Worm (Caenorhabditis elegans): ENCODE measurements around the gene lgc-55.

lgc-55 gene

DNA sequence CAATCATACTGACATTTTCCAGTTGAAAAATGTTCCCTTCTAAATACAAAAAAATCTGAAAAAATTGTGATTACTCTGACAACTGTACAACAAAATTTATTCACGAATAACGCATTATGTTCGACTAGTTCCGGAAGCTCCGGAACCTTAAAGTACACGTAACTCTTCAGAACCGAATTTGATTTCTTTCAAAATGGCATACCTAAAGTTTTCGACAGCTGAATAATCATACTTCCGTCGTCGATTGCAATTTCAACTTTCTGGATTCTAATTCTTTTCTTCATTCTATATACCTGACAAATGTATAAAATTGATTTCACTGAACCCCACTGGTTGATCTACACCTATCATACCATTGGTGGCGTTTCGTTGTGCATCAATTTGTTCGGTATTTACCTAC lies 35.2 kb upstream of the lgc-55 start, which contains the start of gene sri-67:
TSS of gene sri-67 (plus strand) at position 301 of the 400 bp plus-strand sequence.
- no peak for TF ChIP-seq nhr-12 (tag; optimal IDR thresholded peaks at IDR 0.05)

DNA sequence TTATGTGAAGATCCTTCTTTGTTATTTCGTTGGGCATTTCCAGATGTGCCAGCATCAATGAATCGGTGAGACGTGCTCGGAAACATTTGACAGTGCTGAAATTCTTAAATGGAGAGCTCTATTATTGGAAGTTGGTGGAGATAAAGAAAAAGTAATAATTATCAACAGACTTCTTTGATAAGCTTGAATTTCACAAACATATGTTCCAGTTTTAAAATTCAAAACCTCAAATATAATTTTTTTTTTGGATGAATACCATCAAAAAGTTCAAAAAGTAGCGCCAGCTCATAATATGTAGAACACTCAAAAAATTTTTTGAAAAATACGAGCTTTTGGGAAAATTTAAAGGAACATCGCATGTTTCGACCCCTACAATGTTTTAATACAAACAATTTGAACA lies 28.8 kb upstream of the lgc-55 start, which contains the start of gene Y60A3A.25:
TSS of gene Y60A3A.25 (minus strand) at position 101 of the 400 bp plus-strand sequence.
- TF ChIP-seq nhr-28 (tag; optimal IDR thresholded peaks at IDR 0.05) (no peak), elt-3 (tag; optimal IDR thresholded peaks at IDR 0.05) (no peak), nhr-237 (tag; optimal IDR thresholded peaks at IDR 0.05) (no peak), mab-5 (tag; optimal IDR thresholded peaks at IDR 0.05) (no peak), snpc-4 (tag; optimal IDR thresholded peaks at IDR 0.05) (no peak), lin-13 (tag; optimal IDR thresholded peaks at IDR 0.05) (no peak), blmp-1 (tag; optimal IDR thresholded peaks at IDR 0.05) (no peak), lin-32 (GFP tag; optimal IDR thresholded peaks at IDR 0.05) (no peak), mep-1 (tag; optimal IDR thresholded peaks at IDR 0.05) (no peak)

DNA sequence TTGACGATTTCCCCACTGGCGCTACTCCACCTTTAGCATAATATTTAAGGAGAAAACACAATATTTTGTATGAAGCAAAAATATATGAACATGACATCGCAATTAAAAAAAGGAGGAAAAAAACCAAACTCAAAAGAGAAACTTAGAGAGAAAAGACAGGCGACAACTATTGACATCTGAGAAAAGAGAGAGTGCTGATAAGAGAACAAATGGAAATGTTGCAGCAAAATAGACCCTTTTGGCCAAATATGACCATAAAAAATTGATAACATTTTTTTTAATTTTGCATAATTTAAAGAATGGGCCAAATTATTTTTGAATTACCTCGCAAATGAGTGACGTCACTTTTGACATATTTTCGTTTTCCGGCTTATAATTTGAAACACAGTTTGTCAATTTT lies 28.2 kb upstream of the lgc-55 start:
- TF ChIP-seq ham-2 (GFP tag; optimal IDR thresholded peaks at IDR 0.05) (no peak), unc-62 (GFP tag; optimal IDR thresholded peaks at IDR 0.05) (no peak), cnd-1 (tag; optimal IDR thresholded peaks at IDR 0.05) (no peak), mab-5 (tag; optimal IDR thresholded peaks at IDR 0.05) (no peak), lin-32 (GFP tag; optimal IDR thresholded peaks at IDR 0.05) (no peak), hlh-1 (tag; optimal IDR thresholded peaks at IDR 0.05) (no peak), ztf-11 (tag; optimal IDR thresholded peaks at IDR 0.05) (no peak), zip-8 (tag; optimal IDR thresholded peaks at IDR 0.05) (no peak), unc-120 (tag; optimal IDR thresholded peaks at IDR 0.05; ENCODE audit: poor library complexity, severe bottlenecking) (no peak), mep-1 (tag; optimal IDR thresholded peaks at IDR 0.05) (no peak), sptf-1 (tag; optimal IDR thresholded peaks at IDR 0.05) (no peak), lin-13 (tag; optimal IDR thresholded peaks at IDR 0.05) (no peak), drap-1 (GFP tag; optimal IDR thresholded peaks at IDR 0.05) (no peak), unc-39 (tag; optimal IDR thresholded peaks at IDR 0.05) (no peak), ceh-39 (tag; optimal IDR thresholded peaks at IDR 0.05) (no peak), tbx-8 (GFP tag; optimal IDR thresholded peaks at IDR 0.05) (no peak), flh-1 (GFP tag; optimal IDR thresholded peaks at IDR 0.05) (no peak), sem-2 (GFP tag; optimal IDR thresholded peaks at IDR 0.05) (no peak), nhr-12 (tag; optimal IDR thresholded peaks at IDR 0.05) (no peak)

DNA sequence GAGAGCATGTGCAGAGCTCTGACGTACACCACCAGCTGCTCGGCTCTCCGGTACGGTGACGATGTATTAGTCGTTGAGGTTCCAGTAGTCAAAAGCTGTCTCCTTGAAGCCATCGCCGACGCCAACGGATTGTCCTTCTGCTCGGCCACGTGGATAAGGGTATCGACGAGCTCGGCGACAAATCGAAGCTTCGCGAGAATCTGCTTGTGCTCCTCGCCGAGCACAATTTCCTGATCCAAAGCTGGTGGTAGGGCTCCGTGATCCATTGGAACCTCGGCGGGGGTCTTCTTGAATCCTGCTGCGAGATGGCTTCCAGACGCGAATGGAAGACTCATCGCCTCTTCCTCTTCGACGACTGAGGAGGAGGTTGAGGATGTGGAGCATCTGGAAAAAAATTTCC lies 25.4 kb upstream of the lgc-55 start:
- no peak for TF ChIP-seq M03D4.4 (tag; optimal IDR thresholded peaks at IDR 0.05)

DNA sequence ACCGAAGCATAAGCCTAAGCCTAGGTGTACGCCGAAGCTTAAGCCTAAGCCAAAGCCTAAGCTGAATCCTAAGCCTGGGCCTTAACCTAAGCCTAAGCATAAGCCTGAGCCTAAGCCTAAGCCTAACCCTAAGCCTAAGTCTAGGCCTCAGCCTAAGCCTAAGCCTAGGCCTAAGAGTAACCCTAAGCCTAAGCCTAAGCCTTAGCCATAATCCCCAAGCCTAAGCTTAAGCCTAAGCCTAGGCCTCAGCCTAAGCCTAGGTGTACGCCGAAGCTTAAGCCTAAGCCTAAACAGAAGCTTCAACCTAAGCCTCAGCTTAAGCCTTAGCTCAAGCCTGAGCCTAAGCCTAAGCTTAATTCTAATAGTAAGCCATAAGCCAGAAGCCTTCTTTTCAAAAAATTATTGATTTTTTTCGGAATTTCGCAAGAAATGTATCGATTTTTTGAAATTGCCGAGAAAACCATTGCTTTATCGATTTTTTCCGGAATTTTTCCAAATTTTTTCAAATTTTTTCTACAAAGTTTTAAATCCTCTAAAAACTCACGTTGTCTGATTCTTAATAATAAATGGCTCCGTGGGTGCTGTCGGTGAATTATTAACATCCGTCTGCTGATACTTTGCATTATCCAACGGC lies 24.5 kb upstream of the lgc-55 start:
- TF ChIP-seq ham-2 (GFP tag; optimal IDR thresholded peaks at IDR 0.05) (peak; percentile 62), nhr-28 (tag; optimal IDR thresholded peaks at IDR 0.05) (no peak)

DNA sequence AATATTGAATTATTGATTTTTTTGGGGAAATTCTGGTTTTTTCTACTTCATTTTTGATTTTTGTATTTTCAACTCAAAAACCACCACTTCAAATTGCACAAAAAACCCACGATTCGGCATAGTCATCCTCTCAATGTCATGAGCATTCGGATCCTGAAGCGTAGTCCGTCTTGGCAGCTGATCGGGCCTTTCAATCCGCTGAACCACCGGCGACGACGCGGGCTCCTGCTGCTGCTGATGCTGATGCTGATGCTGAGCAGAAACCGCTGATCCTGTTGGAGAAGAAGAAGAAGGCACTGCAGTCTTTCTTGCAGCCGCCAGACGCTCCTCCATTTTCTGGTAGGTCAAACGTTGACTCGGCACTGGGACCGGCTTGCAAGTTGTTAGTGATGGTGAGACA lies 23.7 kb upstream of the lgc-55 start:
- TF ChIP-seq elt-1 (tag; optimal IDR thresholded peaks at IDR 0.05; ENCODE audit: borderline replicate concordance, insufficient read depth) (no peak), unc-39 (tag; optimal IDR thresholded peaks at IDR 0.05) (no peak), nhr-2 (tag; optimal IDR thresholded peaks at IDR 0.05) (no peak), cnd-1 (tag; optimal IDR thresholded peaks at IDR 0.05) (no peak), ztf-11 (tag; optimal IDR thresholded peaks at IDR 0.05) (no peak), mls-2 (tag; optimal IDR thresholded peaks at IDR 0.05) (no peak), lin-32 (GFP tag; optimal IDR thresholded peaks at IDR 0.05) (no peak), tbx-8 (GFP tag; optimal IDR thresholded peaks at IDR 0.05) (no peak), lsy-2 (tag; optimal IDR thresholded peaks at IDR 0.05) (no peak), lin-13 (tag; optimal IDR thresholded peaks at IDR 0.05) (no peak), drap-1 (GFP tag; optimal IDR thresholded peaks at IDR 0.05) (no peak), blmp-1 (tag; optimal IDR thresholded peaks at IDR 0.05) (no peak), sptf-1 (tag; optimal IDR thresholded peaks at IDR 0.05) (no peak), flh-1 (GFP tag; optimal IDR thresholded peaks at IDR 0.05) (no peak), nhr-12 (tag; optimal IDR thresholded peaks at IDR 0.05) (no peak), M03D4.4 (tag; optimal IDR thresholded peaks at IDR 0.05) (no peak), nhr-28 (tag; optimal IDR thresholded peaks at IDR 0.05) (no peak)

All from whole organism, mixed stage, embryonic.